Worm (Caenorhabditis elegans) whole organism, L2 larva: ENCODE results near the gene ncs-6.

Source experiments
- C34F6.9 ChIP-seq: fragments of 150-350 bp; optimal IDR thresholded peaks from 2 replicates; lab custom pipeline; 2014; ENCODE audit warnings: missing biosample characterization, missing genetic modification characterization
- F13H6.1 ChIP-seq: sonication (generic microtip); optimal IDR thresholded peaks from 2 replicates; lab custom pipeline; 2016; ENCODE audit warnings: missing genetic modification characterization, missing compliant biosample characterization
- R02D3.7 ChIP-seq: fragments of 150-350 bp; optimal IDR thresholded peaks from 2 replicates; lab custom pipeline; 2014; ENCODE audit warnings: missing biosample characterization, missing genetic modification characterization
- Y55F3AM.14 ChIP-seq: fragments of 200-800 bp; sonication (Bioruptor generic); optimal IDR thresholded peaks from 2 replicates; lab custom pipeline; 2018; ENCODE audit warnings: mild to moderate bottlenecking, missing genetic modification characterization, missing compliant biosample characterization
- ZK546.5 ChIP-seq: sonication (generic microtip); optimal IDR thresholded peaks from 2 replicates; lab custom pipeline; 2017; ENCODE audit warnings: missing biosample characterization, missing genetic modification characterization
- alr-1 ChIP-seq: fragments of 150-350 bp; optimal IDR thresholded peaks from 2 replicates; lab custom pipeline; 2014; ENCODE audit warnings: missing biosample characterization, missing genetic modification characterization
- aly-2 ChIP-seq: fragments of 150-350 bp; optimal IDR thresholded peaks from 2 replicates; lab custom pipeline; 2014; ENCODE audit warnings: missing biosample characterization, missing genetic modification characterization
- ama-1 ChIP-seq: fragments of 150-350 bp; optimal IDR thresholded peaks from 2 replicates; lab custom pipeline; 2018; ENCODE audit warnings: inconsistent platforms
- blmp-1 ChIP-seq: sonication (generic microtip); optimal IDR thresholded peaks from 2 replicates; lab custom pipeline; 2017; ENCODE audit warnings: missing genetic modification characterization, mild to moderate bottlenecking, missing compliant biosample characterization, antibody characterized with exemption, moderate library complexity; ENCODE audit not compliant: insufficient read depth
- ceh-16 ChIP-seq: fragments of 150-350 bp; optimal IDR thresholded peaks from 2 replicates; lab custom pipeline; 2014; ENCODE audit warnings: missing biosample characterization, missing genetic modification characterization
- ceh-82 ChIP-seq: fragments of 150-350 bp; optimal IDR thresholded peaks from 2 replicates; lab custom pipeline; 2014; ENCODE audit warnings: missing biosample characterization, missing genetic modification characterization
- crh-2 ChIP-seq: sonication (generic microtip); optimal IDR thresholded peaks from 2 replicates; lab custom pipeline; 2017; ENCODE audit warnings: missing biosample characterization, missing genetic modification characterization
- dmd-4 ChIP-seq: sonication (generic microtip); optimal IDR thresholded peaks from 2 replicates; lab custom pipeline; 2017; ENCODE audit warnings: missing biosample characterization, missing genetic modification characterization
- egl-27 ChIP-seq: sonication (generic microtip); optimal IDR thresholded peaks from 3 replicates; lab custom pipeline; 2017; ENCODE audit warnings: missing biosample characterization, missing genetic modification reagents, missing genetic modification characterization
- elt-1 ChIP-seq: fragments of 150-350 bp; optimal IDR thresholded peaks from 2 replicates; lab custom pipeline; 2014; ENCODE audit warnings: missing biosample characterization, missing genetic modification characterization
- elt-3 ChIP-seq: sonication (generic microtip); optimal IDR thresholded peaks from 2 replicates; lab custom pipeline; 2017; ENCODE audit warnings: missing biosample characterization, missing genetic modification characterization
- fos-1 ChIP-seq: fragments of 150-350 bp; optimal IDR thresholded peaks from 2 replicates; lab custom pipeline; 2014; ENCODE audit warnings: missing biosample characterization, missing genetic modification characterization
- gmeb-1 ChIP-seq: fragments of 150-350 bp; optimal IDR thresholded peaks from 2 replicates; lab custom pipeline; 2014; ENCODE audit warnings: missing biosample characterization, missing genetic modification characterization
- lin-11 ChIP-seq: fragments of 150-350 bp; sonication (generic microtip); optimal IDR thresholded peaks from 2 replicates; lab custom pipeline; 2014; ENCODE audit warnings: missing biosample characterization, missing genetic modification characterization, inconsistent platforms, mixed read lengths
- lin-13 ChIP-seq: fragments of 150-350 bp; optimal IDR thresholded peaks from 2 replicates; lab custom pipeline; 2014; ENCODE audit warnings: missing biosample characterization, missing genetic modification reagents, missing genetic modification characterization
- lin-39 ChIP-seq: fragments of 150-350 bp; optimal IDR thresholded peaks from 2 replicates; lab custom pipeline; 2014; ENCODE audit warnings: missing biosample characterization, missing genetic modification reagents, missing genetic modification characterization
- lsy-2 ChIP-seq, 2 experiments: fragments of 150-350 bp in 1 of 2; sonication (generic microtip) in 1 of 2; optimal IDR thresholded peaks; 2 replicates each; lab custom pipeline; 2014 to 2017; ENCODE audit warnings: missing biosample characterization in 2 of 2, missing genetic modification characterization in 2 of 2
- mab-5 ChIP-seq: fragments of 150-350 bp; optimal IDR thresholded peaks from 2 replicates; lab custom pipeline; 2014; ENCODE audit warnings: missing biosample characterization, missing genetic modification characterization
- mbf-1 ChIP-seq: sonication (generic microtip); optimal IDR thresholded peaks from 2 replicates; lab custom pipeline; 2017; ENCODE audit warnings: missing biosample characterization, missing genetic modification characterization
- mdl-1 ChIP-seq, 2 experiments: fragments of 150-350 bp in 1 of 2; sonication (generic microtip) in 1 of 2; optimal IDR thresholded peaks; 2 replicates each; lab custom pipeline; 2017; ENCODE audit warnings: missing biosample characterization in 2 of 2, missing genetic modification characterization in 2 of 2
- nhr-11 ChIP-seq: fragments of 150-350 bp; optimal IDR thresholded peaks from 2 replicates; lab custom pipeline; 2014; ENCODE audit warnings: missing biosample characterization, missing genetic modification characterization
- nhr-12 ChIP-seq: fragments of 150-350 bp; optimal IDR thresholded peaks from 2 replicates; lab custom pipeline; 2014; ENCODE audit warnings: missing biosample characterization, missing genetic modification characterization
- nhr-129 ChIP-seq: fragments of 150-350 bp; optimal IDR thresholded peaks from 2 replicates; lab custom pipeline; 2014; ENCODE audit warnings: missing biosample characterization, missing genetic modification characterization
- nhr-21 ChIP-seq: fragments of 150-350 bp; optimal IDR thresholded peaks from 2 replicates; lab custom pipeline; 2014; ENCODE audit warnings: missing biosample characterization, missing genetic modification characterization
- nhr-23 ChIP-seq: fragments of 150-350 bp; optimal IDR thresholded peaks from 2 replicates; lab custom pipeline; 2014; ENCODE audit warnings: missing biosample characterization, missing genetic modification reagents, missing genetic modification characterization
- nhr-237 ChIP-seq: fragments of 150-350 bp; optimal IDR thresholded peaks from 2 replicates; lab custom pipeline; 2014; ENCODE audit warnings: missing biosample characterization, missing genetic modification characterization
- nhr-25 ChIP-seq: fragments of 150-350 bp; sonication (generic microtip); optimal IDR thresholded peaks from 3 replicates; lab custom pipeline; 2014; ENCODE audit warnings: missing biosample characterization, missing genetic modification characterization
- nhr-6 ChIP-seq: fragments of 150-350 bp; optimal IDR thresholded peaks from 2 replicates; lab custom pipeline; 2014; ENCODE audit warnings: missing biosample characterization, missing genetic modification characterization
- nhr-77 ChIP-seq: fragments of 150-350 bp; optimal IDR thresholded peaks from 2 replicates; lab custom pipeline; 2014; ENCODE audit warnings: missing biosample characterization, missing genetic modification characterization
- peb-1 ChIP-seq: fragments of 150-350 bp; optimal IDR thresholded peaks from 2 replicates; lab custom pipeline; 2014; ENCODE audit warnings: missing biosample characterization, missing genetic modification characterization
- sem-4 ChIP-seq: fragments of 150-350 bp; optimal IDR thresholded peaks from 2 replicates; lab custom pipeline; 2014; ENCODE audit warnings: missing biosample characterization, missing genetic modification reagents, missing genetic modification characterization
- skn-1 ChIP-seq: sonication (generic microtip); optimal IDR thresholded peaks from 2 replicates; lab custom pipeline; 2017; ENCODE audit warnings: missing biosample characterization, missing genetic modification characterization
- sma-3 ChIP-seq: sonication (generic microtip); optimal IDR thresholded peaks from 2 replicates; lab custom pipeline; 2016; ENCODE audit warnings: missing genetic modification reagents, missing genetic modification characterization, missing compliant biosample characterization
- sma-9 ChIP-seq, 2 experiments: fragments of 150-350 bp in 1 of 2; sonication (generic microtip) in 1 of 2; optimal IDR thresholded peaks; 2 replicates each; lab custom pipeline; 2014 to 2016; ENCODE audit warnings: missing genetic modification characterization in 2 of 2, mild to moderate bottlenecking in 1 of 2, missing biosample characterization in 1 of 2, missing compliant biosample characterization in 1 of 2, missing genetic modification reagents in 1 of 2, moderate library complexity in 1 of 2
- snpc-4 ChIP-seq: fragments of 150-350 bp; optimal IDR thresholded peaks from 2 replicates; lab custom pipeline; 2014; ENCODE audit warnings: missing biosample characterization, missing genetic modification characterization
- unc-39 ChIP-seq: fragments of 150-350 bp; optimal IDR thresholded peaks from 2 replicates; lab custom pipeline; 2014; ENCODE audit warnings: missing biosample characterization, missing genetic modification characterization
- unc-55 ChIP-seq: fragments of 150-350 bp; sonication (generic microtip); optimal IDR thresholded peaks from 3 replicates; lab custom pipeline; 2014; ENCODE audit warnings: missing biosample characterization, missing genetic modification reagents, missing genetic modification characterization
- unc-62 ChIP-seq: fragments of 150-350 bp; optimal IDR thresholded peaks from 2 replicates; lab custom pipeline; 2014; ENCODE audit warnings: missing biosample characterization, missing genetic modification reagents, missing genetic modification characterization
- zag-1 ChIP-seq: fragments of 150-350 bp; optimal IDR thresholded peaks from 2 replicates; lab custom pipeline; 2014; ENCODE audit warnings: missing biosample characterization, missing genetic modification characterization
- ztf-1 ChIP-seq: fragments of 200-800 bp; sonication (Bioruptor generic); conservative IDR thresholded peaks from 2 replicates; pipeline ENCODE4 v1.3.6; 2022; ENCODE audit warnings: missing genetic modification characterization, missing compliant biosample characterization
- ztf-11 ChIP-seq: sonication (generic microtip); optimal IDR thresholded peaks from 2 replicates; lab custom pipeline; 2017; ENCODE audit warnings: missing biosample characterization, missing genetic modification characterization
- ztf-4 ChIP-seq: fragments of 150-350 bp; optimal IDR thresholded peaks from 2 replicates; lab custom pipeline; 2014; ENCODE audit warnings: missing biosample characterization, missing genetic modification characterization

ncs-6 gene

DNA sequence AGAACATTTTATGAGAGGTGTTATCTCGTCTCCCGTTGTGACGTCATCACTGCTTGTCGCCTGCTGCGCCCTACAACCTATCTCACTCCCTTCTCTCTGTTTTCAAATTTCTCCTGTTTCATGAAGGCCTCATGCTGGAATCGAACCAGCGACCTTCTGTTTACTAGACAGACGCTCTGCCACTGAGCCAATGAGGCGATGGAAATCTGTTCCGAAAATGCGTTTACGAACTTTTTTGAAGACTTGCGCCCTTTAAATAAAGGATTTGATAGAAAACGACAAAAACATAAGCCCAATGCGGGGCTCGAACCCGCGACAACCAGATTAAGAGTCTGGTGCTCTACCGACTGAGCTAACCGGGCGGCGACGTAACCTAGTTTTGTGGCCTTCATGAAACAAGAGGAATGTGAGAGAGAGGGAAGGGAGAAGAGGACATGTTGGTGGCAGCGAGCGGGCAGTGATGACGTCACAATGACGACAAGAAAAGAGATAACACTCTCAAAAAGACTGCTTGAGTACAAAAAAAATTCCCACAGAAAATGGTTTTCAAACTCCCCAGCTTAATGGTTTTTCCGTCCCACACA is 9.3 kb downstream of the ncs-6 start, which contains the start of gene clec-126:
Gene clec-126 (plus strand): TSS at position 534 of the 584 bp plus-strand sequence.
- TF ChIP-seq unc-39 (no peak), nhr-25 (tag; lab: Kevin White, UChicago) (peak; percentile 12), ama-1 (lab: Kevin White, UChicago) (no peak), nhr-23 (no peak), elt-1 (tag; lab: Kevin White, UChicago) (no peak), zag-1 (peak; percentile 15), alr-1 (tag; lab: Kevin White, UChicago) (no peak), F13H6.1 (tag; lab: Kevin White, UChicago) (peak; percentile 66), lsy-2 (tag; optimal IDR thresholded peaks at IDR 0.05; lab: Kevin White, UChicago) (peak; percentile 21 to 84), ceh-82 (tag; lab: Kevin White, UChicago) (no peak), dmd-4 (tag; lab: Kevin White, UChicago) (no peak), skn-1 (tag; lab: Kevin White, UChicago) (no peak), sma-3 (GFP tag; lab: Kevin White, UChicago) (peak; percentile 81), nhr-11 (tag; lab: Kevin White, UChicago) (peak; percentile 54), mbf-1 (tag; lab: Kevin White, UChicago) (no peak), sem-4 (tag; lab: Kevin White, UChicago) (no peak), nhr-77 (tag; lab: Kevin White, UChicago) (no peak), nhr-6 (no peak), lin-13 (peak; percentile 81), lin-39 (no peak), crh-2 (tag; lab: Kevin White, UChicago) (peak; percentile 81), fos-1 (peak; percentile 77), R02D3.7 (tag; lab: Kevin White, UChicago) (no peak), sma-9 (GFP tag; optimal IDR thresholded peaks at IDR 0.05; lab: Kevin White, UChicago) (no peak), sma-9 (tag; optimal IDR thresholded peaks at IDR 0.05; lab: Kevin White, UChicago) (no peak), C34F6.9 (peak; percentile 71), nhr-237 (no peak), ztf-4 (tag; lab: Kevin White, UChicago) (peak; percentile 21), nhr-21 (peak; percentile 80), gmeb-1 (tag; lab: Kevin White, UChicago) (peak; percentile 72), ceh-16 (peak; percentile 2), nhr-12 (tag; lab: Kevin White, UChicago) (no peak), mab-5 (peak; percentile 41), peb-1 (tag; lab: Kevin White, UChicago) (no peak), snpc-4 (tag; lab: Kevin White, UChicago) (peak; percentile 32), unc-62 (no peak), ztf-1 (GFP tag; lab: Robert Waterston, UW) (no peak), mdl-1 (tag; optimal IDR thresholded peaks at IDR 0.05; lab: Kevin White, UChicago) (no peak), blmp-1 (tag; lab: Kevin White, UChicago) (no peak), Y55F3AM.14 (peak; percentile 52), nhr-129 (tag; lab: Kevin White, UChicago) (peak; percentile 86), ZK546.5 (no peak), ztf-11 (tag; lab: Kevin White, UChicago) (no peak), elt-3 (no peak), egl-27 (tag; lab: Kevin White, UChicago) (peak; percentile 48), aly-2 (no peak), unc-55 (GFP tag; lab: Kevin White, UChicago) (peak; percentile 44)

DNA sequence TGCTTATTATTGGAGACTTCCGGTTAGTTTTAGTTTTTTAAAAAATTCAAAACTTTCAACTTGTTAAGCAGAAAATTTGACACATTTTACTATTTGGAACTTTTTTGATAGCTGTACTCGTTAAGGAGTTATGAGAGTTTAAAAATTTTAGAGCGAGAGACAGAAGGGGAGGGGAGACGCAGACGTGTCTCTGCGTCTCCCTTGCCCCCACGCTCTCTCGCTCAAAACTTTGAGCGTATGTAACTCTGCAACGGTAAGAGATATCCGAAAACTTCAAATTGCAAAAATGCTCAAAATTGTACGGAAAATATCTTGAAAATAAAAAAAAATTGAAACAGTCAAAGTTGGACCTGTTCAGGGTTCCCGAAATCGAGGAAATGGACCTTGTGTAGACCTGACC is 12.1 kb downstream of the ncs-6 start:
- TF ChIP-seq mdl-1 (tag; optimal IDR thresholded peaks at IDR 0.05; lab: Kevin White, UChicago) (no peak), sma-3 (GFP tag; lab: Kevin White, UChicago) (no peak), lin-11 (tag; lab: Kevin White, UChicago) (no peak), nhr-11 (tag; lab: Kevin White, UChicago) (no peak), mbf-1 (tag; lab: Kevin White, UChicago) (no peak)
